Worm (Caenorhabditis elegans) whole organism, L4 larva: ENCODE measurements around the gene srg-68.

ENCODE experiments used
- F37D6.2 ChIP-seq: sonication (generic microtip); optimal IDR thresholded peaks from 2 replicates; lab custom pipeline; 2016; ENCODE audit warnings: mild to moderate bottlenecking, missing genetic modification characterization, missing compliant biosample characterization
- F44E2.7 ChIP-seq: fragments of 200-800 bp; sonication (Bioruptor generic); IDR thresholded peaks from 2 replicates; pipeline ENCODE4 v2.1.2; 2022; ENCODE audit warnings: missing genetic modification characterization, missing compliant biosample characterization
- F49E8.2 ChIP-seq: sonication (generic microtip); optimal IDR thresholded peaks from 2 replicates; lab custom pipeline; 2016; ENCODE audit warnings: missing compliant biosample characterization, mild to moderate bottlenecking, missing genetic modification characterization, borderline replicate concordance
- T26A8.4 ChIP-seq: fragments of 200-800 bp; sonication (Bioruptor generic); IDR thresholded peaks from 2 replicates; pipeline ENCODE4 v1.3.6; 2022; ENCODE audit warnings: missing genetic modification characterization, missing compliant biosample characterization
- ama-1 ChIP-seq: fragments of 150-350 bp; optimal IDR thresholded peaks from 2 replicates; lab custom pipeline; 2014; ENCODE audit warnings: inconsistent platforms, mixed read lengths
- ceh-44 ChIP-seq: fragments of 200-800 bp; sonication (Bioruptor generic); IDR thresholded peaks from 2 replicates; pipeline ENCODE4 v1.3.6; 2022; ENCODE audit warnings: missing genetic modification reagents, missing genetic modification characterization, missing compliant biosample characterization
- fos-1 ChIP-seq: fragments of 150-350 bp; optimal IDR thresholded peaks from 2 replicates; lab custom pipeline; 2014; ENCODE audit warnings: missing biosample characterization, missing genetic modification characterization
- lir-3 ChIP-seq: sonication (generic microtip); optimal IDR thresholded peaks from 2 replicates; lab custom pipeline; 2016; ENCODE audit warnings: mild to moderate bottlenecking, missing genetic modification characterization, missing compliant biosample characterization
- nhr-237 ChIP-seq: sonication (generic microtip); optimal IDR thresholded peaks from 2 replicates; lab custom pipeline; 2017; ENCODE audit warnings: missing biosample characterization, missing genetic modification characterization
- nhr-28 ChIP-seq: fragments of 150-350 bp; optimal IDR thresholded peaks from 2 replicates; lab custom pipeline; 2014; ENCODE audit warnings: missing biosample characterization, missing genetic modification characterization
- nhr-41 ChIP-seq: fragments of 200-800 bp; sonication (Bioruptor generic); IDR thresholded peaks from 2 replicates; pipeline ENCODE4 v1.3.6; 2022; ENCODE audit warnings: missing genetic modification reagents, missing genetic modification characterization, missing compliant biosample characterization
- pha-4 ChIP-seq, 2 experiments: fragments of 150-350 bp in 1 of 2; fragments of 200-800 bp in 1 of 2; sonication (Bioruptor generic) in 1 of 2; IDR thresholded peaks in 1 of 2; optimal IDR thresholded peaks in 1 of 2; 2 replicates each; pipeline versions ENCODE4 v1.3.6 to Lab custom; 2014 to 2022; ENCODE audit warnings: missing genetic modification characterization in 2 of 2, missing genetic modification reagents in 2 of 2, missing biosample characterization in 1 of 2, missing compliant biosample characterization in 1 of 2

DNA sequence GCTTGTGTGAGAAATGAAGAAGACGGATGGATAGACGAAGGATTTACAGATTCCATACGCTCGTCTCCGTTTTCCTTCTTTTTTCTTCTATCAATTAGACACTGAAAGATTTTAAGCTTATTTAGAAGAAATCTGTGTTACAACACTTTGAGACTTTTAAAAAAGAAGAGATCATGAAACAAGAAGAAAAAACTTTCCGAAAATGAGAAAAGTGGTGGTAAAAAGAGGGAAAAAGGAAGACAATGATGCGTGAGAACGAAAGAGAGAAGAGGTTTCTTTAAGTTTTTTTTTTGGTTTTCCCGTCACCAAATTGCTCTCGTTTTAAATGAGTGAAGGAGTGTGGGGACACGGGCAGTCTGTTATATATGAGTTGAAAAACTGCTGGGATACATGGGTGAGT lies 11.6 kb downstream of the srg-68 start, which contains the start of gene glc-3:
- TF ChIP-seq fos-1 (no peak), lir-3 (no peak), F44E2.7 (GFP tag; lab: Robert Waterston, UW) (no peak), nhr-237 (no peak), ama-1 (lab: Kevin White, UChicago) (no peak), pha-4 (GFP tag; IDR thresholded peaks at IDR 0.05; lab: Robert Waterston, UW) (no peak), pha-4 (tag; optimal IDR thresholded peaks at IDR 0.05; lab: Kevin White, UChicago) (no peak), T26A8.4 (GFP tag; lab: Robert Waterston, UW) (no peak), nhr-28 (tag; lab: Kevin White, UChicago) (no peak), nhr-41 (no peak), F49E8.2 (tag; lab: Kevin White, UChicago) (no peak), F37D6.2 (tag; lab: Kevin White, UChicago) (no peak), ceh-44 (GFP tag; lab: Robert Waterston, UW) (no peak)
